Worm (Caenorhabditis elegans): ENCODE results near the gene mutd-1.

DNA sequence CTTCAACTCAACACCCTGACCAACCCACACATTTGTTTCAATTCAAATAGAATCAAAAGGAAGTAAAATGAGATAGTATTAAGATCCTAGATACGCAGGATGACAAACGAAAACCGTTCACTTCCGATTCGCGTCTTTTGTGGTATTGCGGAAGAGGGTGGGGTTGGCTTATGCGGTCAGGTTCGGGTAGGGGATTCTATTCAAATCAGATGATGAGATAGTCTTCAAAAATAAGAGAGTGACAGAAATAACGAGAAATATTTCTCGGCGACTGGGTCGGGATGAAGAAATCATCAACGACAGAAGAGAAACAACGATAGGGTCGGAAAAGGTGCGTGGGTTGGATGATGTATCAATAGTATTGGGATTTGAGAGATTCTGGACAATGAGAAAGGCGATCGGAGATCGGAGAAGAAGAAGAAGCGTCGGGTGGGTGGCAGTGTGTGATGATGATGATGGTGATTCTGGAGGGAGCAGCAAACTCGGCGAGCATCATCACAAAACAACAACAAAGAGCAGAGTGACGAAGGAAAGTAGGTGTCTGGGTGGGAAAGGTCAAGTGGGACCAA lies 38.4 kb downstream of the mutd-1 start:
- TF ChIP-seq nhr-76 (tag; optimal IDR thresholded peaks at IDR 0.05) (no peak), mep-1 (tag; optimal IDR thresholded peaks at IDR 0.05) (no peak), nhr-237 (tag; optimal IDR thresholded peaks at IDR 0.05) (no peak), ztf-11 (tag; optimal IDR thresholded peaks at IDR 0.05) (no peak), F49E8.2 (tag; optimal IDR thresholded peaks at IDR 0.05; ENCODE audit: borderline replicate concordance) (no peak)
